Fruit fly (Drosophila melanogaster) whole organism, embryonic: Measurements from ENCODE around the gene CG14135.

Experiments used
- Atf-2 ChIP-seq: fragments of 200-800 bp; sonication (Bioruptor generic); optimal IDR thresholded peaks from 2 replicates; lab custom pipeline; 2016; ENCODE audit warnings: missing biosample characterization, missing genetic modification characterization
- Bgb ChIP-seq: fragments of 200-800 bp; sonication (Bioruptor generic); IDR thresholded peaks from 2 replicates; pipeline ENCODE4 v1.3.6; 2022; ENCODE audit warnings: missing biosample characterization, missing genetic modification characterization; ENCODE audit not compliant: partially characterized antibody
- CG1024 ChIP-seq: fragments of 200-800 bp; sonication (Bioruptor generic); IDR thresholded peaks from 2 replicates; pipeline ENCODE4 v1.3.6; 2022; ENCODE audit warnings: missing biosample characterization, missing genetic modification characterization
- CG10267 ChIP-seq: fragments of 200-800 bp; sonication (Bioruptor generic); optimal IDR thresholded peaks from 2 replicates; lab custom pipeline; 2018; ENCODE audit warnings: missing biosample characterization, mild to moderate bottlenecking, missing genetic modification characterization, moderate library complexity
- CG10321 ChIP-seq: fragments of 200-800 bp; sonication (Bioruptor generic); IDR thresholded peaks from 2 replicates; pipeline ENCODE4 v1.3.6; 2022; ENCODE audit warnings: missing biosample characterization, missing genetic modification characterization
- CG10543 ChIP-seq: fragments of 200-800 bp; sonication (Bioruptor generic); optimal IDR thresholded peaks from 3 replicates; lab custom pipeline; 2017; ENCODE audit warnings: missing biosample characterization, mild to moderate bottlenecking, missing genetic modification characterization, moderate library complexity
- CG11398 ChIP-seq: fragments of 200-800 bp; sonication (Bioruptor generic); optimal IDR thresholded peaks from 2 replicates; lab custom pipeline; 2016; ENCODE audit warnings: missing biosample characterization, missing genetic modification characterization
- CG12071 ChIP-seq: fragments of 200-800 bp; sonication (Bioruptor generic); optimal IDR thresholded peaks from 3 replicates; lab custom pipeline; 2018; ENCODE audit warnings: missing biosample characterization, mild to moderate bottlenecking, missing genetic modification characterization
- CG13287 ChIP-seq: fragments of 200-800 bp; sonication (Bioruptor generic); IDR thresholded peaks from 2 replicates; pipeline ENCODE4 v1.3.6; 2022; ENCODE audit warnings: missing biosample characterization, missing genetic modification characterization; ENCODE audit not compliant: partially characterized antibody
- CG13894 ChIP-seq: fragments of 200-800 bp; sonication (Bioruptor generic); optimal IDR thresholded peaks from 3 replicates; lab custom pipeline; 2018; ENCODE audit warnings: missing biosample characterization, mild to moderate bottlenecking, missing genetic modification characterization, moderate library complexity
- CG15479 ChIP-seq: fragments of 200-800 bp; sonication (Bioruptor generic); optimal IDR thresholded peaks from 3 replicates; lab custom pipeline; 2019; ENCODE audit warnings: missing biosample characterization, mild to moderate bottlenecking, missing genetic modification characterization, moderate library complexity
- CG1603 ChIP-seq: fragments of 200-800 bp; sonication (Bioruptor generic); optimal IDR thresholded peaks from 2 replicates; lab custom pipeline; 2019; ENCODE audit warnings: missing biosample characterization, mild to moderate bottlenecking, missing genetic modification characterization, moderate library complexity
- CG16779 ChIP-seq: fragments of 200-800 bp; sonication (Bioruptor generic); IDR thresholded peaks from 2 replicates; pipeline ENCODE4 v1.3.6; 2022; ENCODE audit warnings: missing biosample characterization, missing genetic modification characterization
- CG17186 ChIP-seq: fragments of 200-800 bp; sonication (Bioruptor generic); optimal IDR thresholded peaks from 3 replicates; lab custom pipeline; 2017; ENCODE audit warnings: missing biosample characterization, missing genetic modification reagents, missing genetic modification characterization
- CG18599 ChIP-seq: fragments of 200-800 bp; sonication (Bioruptor generic); optimal IDR thresholded peaks from 3 replicates; lab custom pipeline; 2017; ENCODE audit warnings: missing biosample characterization, missing genetic modification characterization, mild to moderate bottlenecking, moderate library complexity, missing genetic modification reagents
- CG2875 ChIP-seq: fragments of 200-800 bp; sonication (Bioruptor generic); optimal IDR thresholded peaks from 2 replicates; lab custom pipeline; 2017; ENCODE audit warnings: missing biosample characterization, mild to moderate bottlenecking, missing genetic modification characterization, missing genetic modification reagents
- CG30431 ChIP-seq: fragments of 200-800 bp; sonication (Bioruptor generic); optimal IDR thresholded peaks from 2 replicates; lab custom pipeline; 2017; ENCODE audit warnings: missing biosample characterization, missing genetic modification characterization
- CG3163 ChIP-seq: fragments of 200-800 bp; sonication (Bioruptor generic); optimal IDR thresholded peaks from 3 replicates; lab custom pipeline; 2016; ENCODE audit warnings: missing biosample characterization, missing genetic modification characterization
- CG3281 ChIP-seq: fragments of 200-800 bp; sonication (Bioruptor generic); optimal IDR thresholded peaks from 3 replicates; lab custom pipeline; 2017; ENCODE audit warnings: missing biosample characterization, mild to moderate bottlenecking, missing genetic modification characterization
- CG5953 ChIP-seq: fragments of 200-800 bp; sonication (Bioruptor generic); IDR thresholded peaks from 2 replicates; pipeline ENCODE4 v1.3.6; 2022; ENCODE audit warnings: missing biosample characterization, missing genetic modification characterization
- CG8281 ChIP-seq: fragments of 200-800 bp; sonication (Bioruptor generic); optimal IDR thresholded peaks from 2 replicates; lab custom pipeline; 2018; ENCODE audit warnings: missing biosample characterization, mild to moderate bottlenecking, missing genetic modification characterization, moderate library complexity
- CTCF ChIP-seq: fragments of 200-800 bp; sonication (Bioruptor generic); optimal IDR thresholded peaks from 2 replicates; lab custom pipeline; 2017; ENCODE audit warnings: missing biosample characterization, mild to moderate bottlenecking, missing genetic modification characterization, moderate library complexity
- Dp ChIP-seq: fragments of 200-800 bp; sonication (Bioruptor generic); optimal IDR thresholded peaks from 2 replicates; lab custom pipeline; 2018; ENCODE audit warnings: missing biosample characterization, mild to moderate bottlenecking, missing genetic modification characterization, moderate library complexity
- Ets97D ChIP-seq: fragments of 200-800 bp; sonication (Bioruptor generic); optimal IDR thresholded peaks from 3 replicates; lab custom pipeline; 2016; ENCODE audit warnings: missing biosample characterization, missing genetic modification characterization
- Gug ChIP-seq: fragments of 200-800 bp; sonication (Bioruptor generic); IDR thresholded peaks from 4 replicates; pipeline ENCODE4 v1.3.6; 2022; ENCODE audit warnings: missing biosample characterization, missing genetic modification characterization
- HLHmδ ChIP-seq: fragments of 200-800 bp; sonication (Bioruptor generic); optimal IDR thresholded peaks from 2 replicates; lab custom pipeline; 2018; ENCODE audit warnings: missing biosample characterization, mild to moderate bottlenecking, missing genetic modification characterization, moderate library complexity
- Kr ChIP-seq: fragments of 200-800 bp; sonication (Bioruptor generic); optimal IDR thresholded peaks from 2 replicates; lab custom pipeline; 2017; ENCODE audit warnings: missing biosample characterization, mild to moderate bottlenecking, missing genetic modification characterization
- Max ChIP-seq: fragments of 200-800 bp; sonication (Bioruptor generic); optimal IDR thresholded peaks from 2 replicates; lab custom pipeline; 2016; ENCODE audit warnings: missing biosample characterization, mild to moderate bottlenecking, missing genetic modification characterization
- NK7.1 ChIP-seq: fragments of 200-800 bp; sonication (Bioruptor generic); optimal IDR thresholded peaks from 3 replicates; lab custom pipeline; 2016; ENCODE audit warnings: missing biosample characterization, missing genetic modification characterization
- Sox102F ChIP-seq: fragments of 200-800 bp; sonication (Bioruptor generic); optimal IDR thresholded peaks from 2 replicates; lab custom pipeline; 2018; ENCODE audit warnings: missing biosample characterization, mild to moderate bottlenecking, missing genetic modification characterization, moderate library complexity
- Usf ChIP-seq: fragments of 200-800 bp; sonication (Bioruptor generic); optimal IDR thresholded peaks from 2 replicates; lab custom pipeline; 2017; ENCODE audit warnings: missing genotype, missing biosample characterization, missing genetic modification characterization
- Xbp1 ChIP-seq: fragments of 200-800 bp; sonication (Bioruptor generic); optimal IDR thresholded peaks from 3 replicates; lab custom pipeline; 2016; ENCODE audit warnings: missing biosample characterization, mild to moderate bottlenecking, missing genetic modification characterization
- ac ChIP-seq: fragments of 200-800 bp; sonication (Bioruptor generic); optimal IDR thresholded peaks from 3 replicates; lab custom pipeline; 2017; ENCODE audit warnings: missing biosample characterization, mild to moderate bottlenecking, missing genetic modification characterization
- amos ChIP-seq: fragments of 200-800 bp; sonication (Bioruptor generic); IDR thresholded peaks from 2 replicates; pipeline ENCODE4 v1.3.6; 2022; ENCODE audit warnings: missing biosample characterization, missing genetic modification characterization; ENCODE audit not compliant: partially characterized antibody
- chinmo ChIP-seq: fragments of 200-800 bp; sonication (Bioruptor generic); IDR thresholded peaks from 4 replicates; pipeline ENCODE4 v1.3.6; 2022; ENCODE audit warnings: missing biosample characterization, missing genetic modification characterization; ENCODE audit not compliant: partially characterized antibody
- chn ChIP-seq: fragments of 200-800 bp; sonication (Bioruptor generic); optimal IDR thresholded peaks from 2 replicates; lab custom pipeline; 2016; ENCODE audit warnings: missing biosample characterization, missing genetic modification characterization
- da ChIP-seq: fragments of 200-800 bp; sonication (Bioruptor generic); optimal IDR thresholded peaks from 2 replicates; lab custom pipeline; 2016; ENCODE audit warnings: missing biosample characterization, missing genetic modification characterization
- eyg ChIP-seq: fragments of 200-800 bp; sonication (Bioruptor generic); optimal IDR thresholded peaks from 3 replicates; lab custom pipeline; 2016; ENCODE audit warnings: missing biosample characterization, missing genetic modification characterization
- gcm2 ChIP-seq: fragments of 200-800 bp; sonication (Bioruptor generic); optimal IDR thresholded peaks from 2 replicates; lab custom pipeline; 2016; ENCODE audit warnings: missing biosample characterization, missing genetic modification characterization
- grn ChIP-seq: fragments of 200-800 bp; sonication (Bioruptor generic); optimal IDR thresholded peaks from 3 replicates; lab custom pipeline; 2017; ENCODE audit warnings: missing biosample characterization, missing genetic modification characterization
- kah ChIP-seq: fragments of 200-800 bp; sonication (Bioruptor generic); optimal IDR thresholded peaks from 2 replicates; lab custom pipeline; 2018; ENCODE audit warnings: missing biosample characterization, mild to moderate bottlenecking, missing genetic modification characterization
- kni ChIP-seq: fragments of 200-800 bp; sonication (Bioruptor generic); optimal IDR thresholded peaks from 3 replicates; lab custom pipeline; 2017; ENCODE audit warnings: mild to moderate bottlenecking, missing biosample characterization, missing genetic modification reagents, missing genetic modification characterization
- nerfin-1 ChIP-seq: fragments of 200-800 bp; sonication (Bioruptor generic); optimal IDR thresholded peaks from 3 replicates; lab custom pipeline; 2019; ENCODE audit warnings: missing biosample characterization, mild to moderate bottlenecking, missing genetic modification characterization, moderate library complexity
- pb ChIP-seq: fragments of 200-800 bp; sonication (Bioruptor generic); optimal IDR thresholded peaks from 3 replicates; lab custom pipeline; 2016; ENCODE audit warnings: missing biosample characterization, missing genetic modification characterization
- ranshi ChIP-seq: fragments of 200-800 bp; sonication (Bioruptor generic); IDR thresholded peaks from 2 replicates; pipeline ENCODE4 v1.3.6; 2022; ENCODE audit warnings: missing biosample characterization, missing genetic modification characterization
- rib ChIP-seq: fragments of 200-800 bp; sonication (Bioruptor generic); IDR thresholded peaks from 2 replicates; pipeline ENCODE4 v1.3.6; 2022; ENCODE audit warnings: missing biosample characterization, missing genetic modification characterization
- sens-2 ChIP-seq: fragments of 200-800 bp; sonication (Bioruptor generic); IDR thresholded peaks from 2 replicates; pipeline ENCODE4 v1.3.6; 2022; ENCODE audit warnings: missing biosample characterization, missing genetic modification characterization
- slbo ChIP-seq: fragments of 200-800 bp; sonication (Bioruptor generic); IDR thresholded peaks from 2 replicates; pipeline ENCODE4 v1.3.6; 2022; ENCODE audit warnings: missing biosample characterization, missing genetic modification characterization
- wdn ChIP-seq: fragments of 200-800 bp; sonication (Bioruptor generic); IDR thresholded peaks from 2 replicates; pipeline ENCODE4 v1.3.6; 2022; ENCODE audit warnings: missing biosample characterization, missing genetic modification characterization
- wek ChIP-seq: fragments of 200-800 bp; sonication (Bioruptor generic); optimal IDR thresholded peaks from 3 replicates; lab custom pipeline; 2018; ENCODE audit warnings: missing biosample characterization, mild to moderate bottlenecking, missing genetic modification characterization, moderate library complexity

Gene CG14135

dm6 chr3L:11707978-11708632 is 16.7 kb downstream of the CG14135 start, which contains the start of gene CG11658:
Gene CG11658, minus strand, starts transcription at chr3L:11708553.
- TF ChIP-seq CG18599 (GFP tag; lab: Kevin White, UChicago) (peak; percentile 23), eyg (GFP tag; lab: Kevin White, UChicago) (peak; percentile 59), nerfin-1 (tag; lab: Kevin White, UChicago) (no peak), gcm2 (GFP tag; lab: Kevin White, UChicago) (no peak), Max (peak; percentile 26), Bgb (GFP tag; lab: Robert Waterston, UW) (peak; percentile 26), CG16779 (peak; percentile 65; the same call in 1 of the 2 replicates), Usf (no peak), CG3281 (GFP tag; lab: Kevin White, UChicago) (peak; percentile 5), Atf-2 (no peak), CG8281 (tag; lab: Kevin White, UChicago) (no peak), kni (GFP tag; lab: Kevin White, UChicago) (peak; percentile 57), CG13894 (tag; lab: Kevin White, UChicago) (no peak), kah (peak; percentile 13), CG30431 (GFP tag; lab: Kevin White, UChicago) (no peak), CG3163 (GFP tag; lab: Kevin White, UChicago) (no peak), wdn (GFP tag; lab: Robert Waterston, UW) (no peak), CG2875 (no peak), ac (GFP tag; lab: Kevin White, UChicago) (no peak), Xbp1 (GFP tag; lab: Kevin White, UChicago) (no peak), chinmo (GFP tag; lab: Robert Waterston, UW) (peak; percentile 93; the same call in 3 of the 4 replicates), amos (GFP tag; lab: Robert Waterston, UW) (peak; percentile 15; the same call in 1 of the 2 replicates), chn (GFP tag; lab: Kevin White, UChicago) (no peak), CG10267 (tag; lab: Kevin White, UChicago) (no peak), Gug (GFP tag; lab: Robert Waterston, UW) (peak; percentile 36; the same call in 3 of the 4 replicates), Kr (GFP tag; lab: Kevin White, UChicago) (no peak), CTCF (GFP tag; lab: Kevin White, UChicago) (peak; percentile 14), pb (GFP tag; lab: Kevin White, UChicago) (peak; percentile 11), CG12071 (GFP tag; lab: Kevin White, UChicago) (peak; percentile 23), slbo (GFP tag; lab: Robert Waterston, UW) (no peak), sens-2 (GFP tag; lab: Robert Waterston, UW) (no peak), CG10321 (GFP tag; lab: Robert Waterston, UW) (no peak), NK7.1 (GFP tag; lab: Kevin White, UChicago) (no peak), rib (GFP tag; lab: Robert Waterston, UW) (peak; percentile 81; the same call in 1 of the 2 replicates), CG15479 (no peak), ranshi (GFP tag; lab: Robert Waterston, UW) (no peak; the same call in 1 of the 2 replicates), CG1024 (GFP tag; lab: Robert Waterston, UW) (peak; percentile 7; the same call in 1 of the 2 replicates), CG10543 (GFP tag; lab: Kevin White, UChicago) (peak; percentile 63), grn (no peak), CG13287 (peak; percentile 46), Ets97D (GFP tag; lab: Kevin White, UChicago) (no peak), CG5953 (GFP tag; lab: Robert Waterston, UW) (0 out of 2 replicates have a peak, but pooled peaks have one; percentile 9), Sox102F (GFP tag; lab: Kevin White, UChicago) (no peak), CG11398 (GFP tag; lab: Kevin White, UChicago) (peak; percentile 22), HLHmδ (GFP tag; lab: Kevin White, UChicago) (peak; percentile 36), Dp (GFP tag; lab: Kevin White, UChicago) (peak; percentile 84), CG1603 (tag; lab: Kevin White, UChicago) (peak; percentile 9), da (GFP tag; lab: Kevin White, UChicago) (no peak), wek (no peak), CG17186 (GFP tag; lab: Kevin White, UChicago) (no peak)
